Worm (Caenorhabditis elegans) whole organism, late embryonic: ENCODE measurements around the gene rbm-28.

Experiments
- C08G9.2 ChIP-seq: sonication (generic microtip); optimal IDR thresholded peaks from 2 replicates; lab custom pipeline; 2016; ENCODE audit warnings: mild to moderate bottlenecking, missing genetic modification characterization, moderate library complexity, missing compliant biosample characterization
- gmeb-2 ChIP-seq: sonication (generic microtip); optimal IDR thresholded peaks from 2 replicates; lab custom pipeline; 2016; ENCODE audit warnings: missing genetic modification characterization, inconsistent platforms, missing compliant biosample characterization
- nfya-1 ChIP-seq: sonication (generic microtip); optimal IDR thresholded peaks from 2 replicates; lab custom pipeline; 2017; ENCODE audit warnings: missing genetic modification characterization, mild to moderate bottlenecking, missing compliant biosample characterization, antibody characterized with exemption, moderate library complexity
- nhr-11 ChIP-seq: fragments of 150-350 bp; optimal IDR thresholded peaks from 2 replicates; lab custom pipeline; 2014; ENCODE audit warnings: missing biosample characterization, missing genetic modification characterization
- ref-2 ChIP-seq: sonication (generic microtip); optimal IDR thresholded peaks from 2 replicates; lab custom pipeline; 2016; ENCODE audit warnings: missing genetic modification characterization, missing compliant biosample characterization
- tbx-2 ChIP-seq: sonication (generic microtip); optimal IDR thresholded peaks from 2 replicates; lab custom pipeline; 2016; ENCODE audit warnings: missing genetic modification characterization, missing compliant biosample characterization

DNA sequence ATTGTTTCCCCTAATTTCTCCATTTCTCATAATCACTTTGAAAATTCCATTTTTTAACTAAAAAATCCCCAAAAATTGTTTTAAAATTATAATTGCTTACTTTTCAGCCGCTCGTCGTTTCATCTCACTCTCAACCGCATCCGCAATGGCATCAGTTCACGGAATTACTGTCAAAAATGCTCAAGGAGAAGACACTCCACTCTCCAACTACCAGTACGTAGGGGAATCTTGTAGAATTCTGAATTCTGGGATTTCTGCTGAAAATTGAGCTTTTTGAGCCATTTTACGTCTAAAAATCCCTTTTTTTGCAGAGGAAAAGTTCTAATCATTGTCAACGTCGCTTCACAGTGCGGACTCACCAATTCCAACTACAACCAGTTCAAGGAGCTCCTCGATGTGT is 10.5 kb downstream of the rbm-28 start:
- TF ChIP-seq nhr-11 (tag; lab: Kevin White, UChicago) (no peak), tbx-2 (tag; lab: Kevin White, UChicago) (no peak), ref-2 (tag; lab: Kevin White, UChicago) (no peak), C08G9.2 (tag; lab: Kevin White, UChicago) (no peak), nfya-1 (tag; lab: Kevin White, UChicago) (no peak), gmeb-2 (tag; lab: Kevin White, UChicago) (no peak)
